Worm (Caenorhabditis elegans): ENCODE results near the gene Y54F10AR.2.

DNA sequence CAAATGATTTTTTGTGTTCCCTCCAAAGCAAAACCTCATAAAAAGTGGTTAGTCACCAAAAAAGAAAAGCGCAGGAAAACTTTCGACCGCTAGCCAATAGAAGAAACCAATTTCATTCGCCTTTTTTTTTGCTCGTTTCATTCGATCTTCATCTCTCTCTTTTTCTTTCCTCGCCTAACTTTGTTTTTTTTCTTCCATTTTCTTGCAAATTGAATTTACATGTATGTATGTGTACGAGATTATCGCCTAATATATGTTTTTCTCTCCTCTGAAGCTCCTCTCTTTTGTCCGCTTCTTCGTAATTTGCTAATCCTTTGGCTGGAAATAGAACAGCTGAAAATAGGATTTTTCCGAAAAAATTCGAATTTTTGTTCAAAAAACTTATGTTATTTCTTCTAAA, 19.0 kb downstream of the Y54F10AR.2 start:
- TF ChIP-seq nhr-11 (tag; optimal IDR thresholded peaks at IDR 0.05): no peak
- TF ChIP-seq ama-1 (optimal IDR thresholded peaks at IDR 0.05): no peak
